Worm (Caenorhabditis elegans): Measurements from ENCODE around the gene cpsf-2.

The cpsf-2 gene

DNA sequence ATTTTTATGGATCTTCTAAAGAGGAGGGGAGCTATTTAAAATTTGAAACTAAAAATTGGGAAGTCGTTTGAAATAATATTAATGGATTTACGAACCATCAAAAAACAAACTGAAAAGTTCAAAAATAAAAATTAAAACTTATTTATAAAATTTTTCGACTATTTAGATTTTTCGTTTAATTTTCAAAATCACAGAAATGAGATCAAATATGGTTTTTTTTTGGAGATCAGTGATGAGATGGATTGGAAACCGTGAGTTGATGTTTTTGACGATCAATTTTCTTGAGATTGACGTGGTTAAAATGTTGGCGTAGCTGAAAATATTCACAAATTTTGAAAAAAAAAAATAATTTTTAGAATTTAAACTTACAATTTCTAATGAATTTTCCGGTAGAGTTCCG lies 40.0 kb downstream of the cpsf-2 start, which contains the start of gene C13F10.5:
TSS of gene C13F10.5 (minus strand) at position 101 of the 400 bp plus-strand sequence.
- TF ChIP-seq efl-3 (GFP tag; optimal IDR thresholded peaks at IDR 0.05) (no peak), elt-2 (tag; optimal IDR thresholded peaks at IDR 0.05) (no peak), mep-1 (tag; optimal IDR thresholded peaks at IDR 0.05) (no peak), nhr-90 (tag; optimal IDR thresholded peaks at IDR 0.05; ENCODE audit: poor library complexity) (no peak)

DNA sequence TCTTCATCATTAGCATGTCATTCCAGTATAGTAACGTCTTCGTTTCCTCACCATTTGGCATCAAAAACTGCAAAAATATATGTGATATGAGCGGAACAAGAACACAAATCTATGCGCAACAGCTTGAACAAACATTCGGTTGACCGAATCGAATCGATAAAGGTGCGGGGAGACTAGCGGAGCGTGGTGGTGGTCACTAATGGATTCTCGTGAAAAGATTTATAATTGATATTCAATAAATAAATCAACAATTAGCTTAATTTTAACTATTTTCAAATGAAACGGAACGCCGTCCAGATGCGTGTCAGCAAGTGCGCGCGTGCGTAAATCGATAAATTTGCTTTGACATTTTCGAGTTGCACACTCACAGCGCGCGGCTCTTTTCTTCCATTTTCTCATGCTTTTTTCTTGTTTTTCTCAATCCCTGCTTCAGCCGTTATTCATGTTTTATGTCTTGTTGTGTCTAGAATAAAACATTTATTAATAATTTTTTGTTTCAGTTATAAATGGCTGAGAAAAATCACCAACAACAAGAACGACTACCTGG lies 42.1 kb downstream of the cpsf-2 start, which contains the start of the genes C13F10.8, C13F10.6 and kxd-1:
TSS of gene C13F10.8 (minus strand) at position 51 of the 547 bp plus-strand sequence.
TSS of gene C13F10.6 (minus strand) at position 67 of the 547 bp plus-strand sequence.
TSS of gene kxd-1 (plus strand) at position 497 of the 547 bp plus-strand sequence.
- TF ChIP-seq unc-130 (tag; optimal IDR thresholded peaks at IDR 0.05) (no peak), sptf-1 (tag; optimal IDR thresholded peaks at IDR 0.05) (no peak), unc-30 (tag; optimal IDR thresholded peaks at IDR 0.05) (no peak), pag-3 (tag; optimal IDR thresholded peaks at IDR 0.05; ENCODE audit: borderline replicate concordance, insufficient read depth) (no peak), alr-1 (tag; optimal IDR thresholded peaks at IDR 0.05; ENCODE audit: borderline replicate concordance) (no peak), pax-3 (tag; optimal IDR thresholded peaks at IDR 0.05) (no peak), vab-15 (tag; optimal IDR thresholded peaks at IDR 0.05) (no peak), nhr-84 (tag; optimal IDR thresholded peaks at IDR 0.05) (no peak), efl-1 (optimal IDR thresholded peaks at IDR 0.05) (no peak), efl-1 (GFP tag; optimal IDR thresholded peaks at IDR 0.05 in 1 of 2) (peak in 1 of 2 experiments; percentile 93), lin-35 (GFP tag; optimal IDR thresholded peaks at IDR 0.05) (peak in 1 of 2 experiments; percentile 42), ceh-88 (GFP tag; IDR thresholded peaks at IDR 0.05) (no peak), mdl-1 (tag; optimal IDR thresholded peaks at IDR 0.05) (no peak), lsy-2 (tag; optimal IDR thresholded peaks at IDR 0.05) (no peak), ztf-11 (tag; optimal IDR thresholded peaks at IDR 0.05) (no peak), lin-14 (GFP tag; optimal IDR thresholded peaks at IDR 0.05) (peak; percentile 46), ceh-8 (GFP tag; optimal IDR thresholded peaks at IDR 0.05) (no peak), nhr-85 (tag) (peak; percentile 48), dpl-1 (GFP tag; optimal IDR thresholded peaks at IDR 0.05) (peak in 1 of 3 experiments; percentile 40), fkh-4 (tag; optimal IDR thresholded peaks at IDR 0.05; ENCODE audit: borderline replicate concordance) (no peak)

DNA sequence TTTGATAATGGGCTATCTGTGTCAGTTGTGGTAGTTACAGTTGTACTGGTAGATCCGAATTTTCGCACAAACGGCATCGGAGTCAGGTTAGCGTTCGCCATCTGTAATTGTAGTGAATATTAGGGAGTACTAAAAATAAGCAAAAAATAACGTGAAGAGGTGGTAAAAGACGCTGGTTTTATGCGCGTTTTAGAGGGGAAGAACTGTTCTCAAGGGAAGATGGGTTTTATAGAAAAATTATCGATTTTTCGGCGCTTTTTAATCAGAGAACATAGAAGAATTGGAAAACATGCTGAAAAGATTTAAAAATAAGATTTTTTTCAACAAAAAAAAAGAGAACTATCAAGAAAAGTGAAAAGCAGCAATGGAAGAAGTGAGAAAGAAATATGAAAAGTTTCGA lies 44.2 kb downstream of the cpsf-2 start, which contains the start of gene C13F10.7:
TSS of gene C13F10.7 (minus strand) at position 101 of the 400 bp plus-strand sequence.
- TF ChIP-seq sptf-1 (tag; optimal IDR thresholded peaks at IDR 0.05) (no peak), C34B4.2 (tag; optimal IDR thresholded peaks at IDR 0.05) (no peak), ceh-88 (GFP tag; IDR thresholded peaks at IDR 0.05) (no peak), grh-1 (GFP tag; IDR thresholded peaks at IDR 0.05) (no peak), dpl-1 (GFP tag; optimal IDR thresholded peaks at IDR 0.05) (no peak), nhr-19 (GFP tag; conservative IDR thresholded peaks at IDR 0.05) (no peak), tlp-1 (tag; optimal IDR thresholded peaks at IDR 0.05) (no peak)

DNA sequence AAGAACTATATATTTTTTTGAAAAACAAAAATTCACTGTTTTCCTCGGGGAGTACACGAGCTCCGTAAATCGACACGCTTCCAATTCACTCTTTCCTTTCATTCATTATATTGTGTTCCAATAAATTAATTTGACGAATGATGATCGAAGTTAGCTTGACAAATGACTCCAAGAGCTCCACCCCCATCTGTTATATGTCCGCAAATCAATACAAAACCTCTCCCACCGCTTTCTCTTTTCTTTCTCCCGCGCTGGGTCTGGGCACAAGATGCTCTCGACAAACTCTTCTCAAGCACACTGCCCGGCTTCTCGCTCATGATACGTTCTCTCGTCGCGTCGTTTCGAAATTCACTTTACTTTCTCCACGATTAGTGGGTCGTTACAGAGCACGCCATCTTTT lies 45.0 kb downstream of the cpsf-2 start, which contains the start of gene C13F10.1:
TSS of gene C13F10.1 (plus strand) at position 138 of the 400 bp plus-strand sequence.
- TF ChIP-seq aly-2 (tag; optimal IDR thresholded peaks at IDR 0.05) (no peak), dsc-1 (tag; optimal IDR thresholded peaks at IDR 0.05) (peak; percentile 23), lin-14 (GFP tag; optimal IDR thresholded peaks at IDR 0.05) (peak; percentile 40), ceh-82 (tag; optimal IDR thresholded peaks at IDR 0.05) (peak in 1 of 3 experiments; percentile 2), C04F5.9 (tag; optimal IDR thresholded peaks at IDR 0.05) (no peak), hpl-2 (GFP tag; optimal IDR thresholded peaks at IDR 0.05) (no peak), rnt-1 (tag; optimal IDR thresholded peaks at IDR 0.05) (peak; percentile 53), nhr-85 (tag) (no peak), fkh-8 (tag; optimal IDR thresholded peaks at IDR 0.05) (no peak)
